1 worm cellular context compared by ENCODE assay signal in the genomic region with DNA sequence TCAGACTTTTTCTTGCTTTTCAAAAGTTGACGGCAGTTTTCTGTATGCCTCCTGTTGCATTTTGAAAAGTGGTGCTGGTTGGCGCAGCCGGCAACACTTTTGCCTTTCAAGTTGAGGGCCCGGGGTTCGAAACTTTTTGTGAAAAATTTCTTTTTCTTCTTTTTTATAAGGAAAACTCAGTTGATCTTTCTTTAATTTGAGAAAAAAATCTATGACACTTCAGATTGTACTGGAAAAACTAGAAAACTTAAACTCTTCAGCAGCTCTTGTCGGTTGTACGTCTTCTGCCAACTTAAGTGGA.
TF ChIP-seq lines count a peak whose summit lies in the region.

No protein-coding gene starts in this region.

TF ChIP-seq in whole organism, young adult, 124 proteins besides CTCF, POLR2A, EP300 and RAD21 (continued from another document):
- no peak for TF ChIP-seq nfya-1 (tag; optimal IDR thresholded peaks at IDR 0.05; lab: Kevin White, UChicago; ENCODE audit: borderline replicate concordance, insufficient read depth)
- no peak for TF ChIP-seq dpl-1 (GFP tag; optimal IDR thresholded peaks at IDR 0.05; lab: Kevin White, UChicago)
- no peak for TF ChIP-seq attf-3 (GFP tag; conservative IDR thresholded peaks at IDR 0.05; lab: Robert Waterston, UW)
- no peak for TF ChIP-seq ccch-3 (GFP tag; optimal IDR thresholded peaks at IDR 0.05; lab: Kevin White, UChicago)
- no peak for TF ChIP-seq B0035.1 (tag; optimal IDR thresholded peaks at IDR 0.05; lab: Kevin White, UChicago)
- TF ChIP-seq Y56A3A.18 (GFP tag; IDR thresholded peaks at IDR 0.05; lab: Robert Waterston, UW) = 0 out of 2 replicates have a peak, but pooled peaks have one; percentile 8
- no peak for TF ChIP-seq repo-1 (tag; optimal IDR thresholded peaks at IDR 0.05; lab: Kevin White, UChicago)
- peak; percentile 87 for TF ChIP-seq ztf-25 (GFP tag; IDR thresholded peaks at IDR 0.05; lab: Robert Waterston, UW)
- peak; percentile 30 to 79 for TF ChIP-seq rec-8 (tag; optimal IDR thresholded peaks at IDR 0.05; lab: Kevin White, UChicago)
- peak; percentile 16 for TF ChIP-seq lsl-1 (GFP tag; optimal IDR thresholded peaks at IDR 0.05; lab: Kevin White, UChicago)
- TF ChIP-seq mxl-1 (tag; optimal IDR thresholded peaks at IDR 0.05; lab: Kevin White, UChicago) = peak; percentile 68
- no peak for TF ChIP-seq F55B11.4 (tag; optimal IDR thresholded peaks at IDR 0.05; lab: Kevin White, UChicago; ENCODE audit: borderline replicate concordance, insufficient read depth)
- no peak for TF ChIP-seq nhr-27 (tag; optimal IDR thresholded peaks at IDR 0.05; lab: Kevin White, UChicago)
- peak; percentile 36; the same call in 1 of the 2 replicates for TF ChIP-seq hmg-1.2 (GFP tag; IDR thresholded peaks at IDR 0.05; lab: Robert Waterston, UW)
- TF ChIP-seq ama-1 (optimal IDR thresholded peaks at IDR 0.05; lab: Kevin White, UChicago) = no peak
- peak; percentile 3 to 91 for TF ChIP-seq ama-1 (GFP tag; optimal IDR thresholded peaks at IDR 0.05; lab: Kevin White, UChicago)
- no peak for TF ChIP-seq snpc-1.3 (tag; optimal IDR thresholded peaks at IDR 0.05; lab: Kevin White, UChicago; ENCODE audit: insufficient read depth)
- peak; percentile 6 for TF ChIP-seq atf-7 (tag; optimal IDR thresholded peaks at IDR 0.05; lab: Kevin White, UChicago)
- no peak for TF ChIP-seq somi-1 (GFP tag; optimal IDR thresholded peaks at IDR 0.05; lab: Kevin White, UChicago)
- no peak for TF ChIP-seq gei-17 (GFP tag; optimal IDR thresholded peaks at IDR 0.05; lab: Kevin White, UChicago)
- peak; percentile 98 for TF ChIP-seq tbp1 (GFP tag; optimal IDR thresholded peaks at IDR 0.05; lab: Kevin White, UChicago)
- TF ChIP-seq ekl-4 (GFP tag; IDR thresholded peaks at IDR 0.05; lab: Robert Waterston, UW) = no peak
- no peak for TF ChIP-seq efl-1 (GFP tag; optimal IDR thresholded peaks at IDR 0.05; lab: Kevin White, UChicago)
- TF ChIP-seq lin-54 (GFP tag; optimal IDR thresholded peaks at IDR 0.05; lab: Kevin White, UChicago) = peak; percentile 50
- TF ChIP-seq Y67H2A.10 (GFP tag; conservative IDR thresholded peaks at IDR 0.05; lab: Robert Waterston, UW) = no peak
- TF ChIP-seq die-1 (tag; optimal IDR thresholded peaks at IDR 0.05; lab: Kevin White, UChicago) = peak; percentile 94
- TF ChIP-seq hrde-1 (tag; optimal IDR thresholded peaks at IDR 0.05; lab: Kevin White, UChicago; ENCODE audit: borderline replicate concordance) = peak; percentile 24
- no peak for TF ChIP-seq mcd-1 (GFP tag; IDR thresholded peaks at IDR 0.05; lab: Robert Waterston, UW)
- TF ChIP-seq nhr-120 (GFP tag; IDR thresholded peaks at IDR 0.05; lab: Robert Waterston, UW) = no peak
- TF ChIP-seq ZK185.1 (tag; optimal IDR thresholded peaks at IDR 0.05; lab: Kevin White, UChicago; ENCODE audit: poor library complexity, severe bottlenecking) = no peak
- no peak for TF ChIP-seq Y53G8AR.9 (GFP tag; conservative IDR thresholded peaks at IDR 0.05; lab: Robert Waterston, UW)
- TF ChIP-seq zim-3 (tag; optimal IDR thresholded peaks at IDR 0.05; lab: Kevin White, UChicago) = peak; percentile 16
- TF ChIP-seq tlf-1 (GFP tag; optimal IDR thresholded peaks at IDR 0.05; lab: Kevin White, UChicago) = peak; percentile 16
- no peak for TF ChIP-seq ztf-3 (GFP tag; optimal IDR thresholded peaks at IDR 0.05; lab: Kevin White, UChicago)
- no peak for TF ChIP-seq ceh-58 (GFP tag; IDR thresholded peaks at IDR 0.05; lab: Robert Waterston, UW)
- peak; percentile 24 for TF ChIP-seq snpc-4 (GFP tag; optimal IDR thresholded peaks at IDR 0.05; lab: Kevin White, UChicago)
- TF ChIP-seq snpc-4 (tag; optimal IDR thresholded peaks at IDR 0.05; lab: Kevin White, UChicago) = peak in 1 of 4 experiments; percentile 7
- no peak for TF ChIP-seq snpc-1.1 (tag; optimal IDR thresholded peaks at IDR 0.05; lab: Kevin White, UChicago; ENCODE audit: insufficient read depth)
- TF ChIP-seq K12H6.12 (tag; optimal IDR thresholded peaks at IDR 0.05; lab: Kevin White, UChicago) = no peak
- no peak for TF ChIP-seq sdz-38 (tag; optimal IDR thresholded peaks at IDR 0.05; lab: Kevin White, UChicago)
- TF ChIP-seq attf-6 (GFP tag; IDR thresholded peaks at IDR 0.05; lab: Robert Waterston, UW) = no peak
- no peak for TF ChIP-seq nhr-80 (tag; optimal IDR thresholded peaks at IDR 0.05; lab: Kevin White, UChicago)
- no peak for TF ChIP-seq C06A6.2 (GFP tag; conservative IDR thresholded peaks at IDR 0.05; lab: Robert Waterston, UW)
- TF ChIP-seq chd-7 (tag; optimal IDR thresholded peaks at IDR 0.05; lab: Kevin White, UChicago) = no peak
- TF ChIP-seq aptf-3 (GFP tag; IDR thresholded peaks at IDR 0.05; lab: Robert Waterston, UW) = no peak
- TF ChIP-seq nfya-2 (GFP tag; IDR thresholded peaks at IDR 0.05; lab: Robert Waterston, UW) = no peak
- no peak for TF ChIP-seq F39B2.1 (GFP tag; IDR thresholded peaks at IDR 0.05; lab: Robert Waterston, UW)
- no peak for TF ChIP-seq sea-2 (GFP tag; IDR thresholded peaks at IDR 0.05; lab: Robert Waterston, UW)
- peak; percentile 68 for TF ChIP-seq nhr-90 (tag; optimal IDR thresholded peaks at IDR 0.05; lab: Kevin White, UChicago)
- no peak for TF ChIP-seq akir-1 (GFP tag; optimal IDR thresholded peaks at IDR 0.05; lab: Kevin White, UChicago)
- no peak for TF ChIP-seq F23B12.7 (tag; optimal IDR thresholded peaks at IDR 0.05; lab: Kevin White, UChicago; ENCODE audit: insufficient read depth)
- peak; percentile 56 for TF ChIP-seq athp-1 (tag; optimal IDR thresholded peaks at IDR 0.05; lab: Kevin White, UChicago)
- TF ChIP-seq F33H1.4 (GFP tag; IDR thresholded peaks at IDR 0.05; lab: Robert Waterston, UW) = 0 out of 2 replicates have a peak, but pooled peaks have one; percentile 18
- TF ChIP-seq F52B5.7 (tag; optimal IDR thresholded peaks at IDR 0.05; lab: Kevin White, UChicago) = peak; percentile 71
- peak; percentile 25 for TF ChIP-seq ztf-26 (tag; optimal IDR thresholded peaks at IDR 0.05; lab: Kevin White, UChicago)
- no peak for TF ChIP-seq rcor-1 (GFP tag; IDR thresholded peaks at IDR 0.05; lab: Robert Waterston, UW)
- TF ChIP-seq Y79H2A.3 (GFP tag; conservative IDR thresholded peaks at IDR 0.05; lab: Robert Waterston, UW) = 0 out of 2 replicates have a peak, but pooled peaks have one; percentile 62
- TF ChIP-seq F57A8.1 (GFP tag; optimal IDR thresholded peaks at IDR 0.05; lab: Kevin White, UChicago) = no peak
- no peak for TF ChIP-seq Y95B8A.8 (GFP tag; IDR thresholded peaks at IDR 0.05; lab: Robert Waterston, UW)
- TF ChIP-seq let-526 (GFP tag; IDR thresholded peaks at IDR 0.05; lab: Robert Waterston, UW) = no peak
- no peak for TF ChIP-seq ztf-22 (GFP tag; optimal IDR thresholded peaks at IDR 0.05; lab: Kevin White, UChicago)
- TF ChIP-seq mel-28 (tag; optimal IDR thresholded peaks at IDR 0.05; lab: Kevin White, UChicago; ENCODE audit: borderline replicate concordance) = no peak
- peak; percentile 50; the same call in 1 of the 2 replicates for TF ChIP-seq egl-44 (GFP tag; IDR thresholded peaks at IDR 0.05; lab: Robert Waterston, UW)
- peak; percentile 48; the same call in 1 of the 2 replicates for TF ChIP-seq pbrm-1 (GFP tag; IDR thresholded peaks at IDR 0.05; lab: Robert Waterston, UW)
- TF ChIP-seq aptf-2 (GFP tag; conservative IDR thresholded peaks at IDR 0.05; lab: Robert Waterston, UW) = no peak
- TF ChIP-seq mes-4 (tag; optimal IDR thresholded peaks at IDR 0.05; lab: Kevin White, UChicago) = no peak
- TF ChIP-seq madf-8 (GFP tag; conservative IDR thresholded peaks at IDR 0.05; lab: Robert Waterston, UW) = no peak
- TF ChIP-seq B0336.3 (GFP tag; IDR thresholded peaks at IDR 0.05; lab: Robert Waterston, UW) = no peak
- TF ChIP-seq hlh-12 (tag; optimal IDR thresholded peaks at IDR 0.05; lab: Kevin White, UChicago) = no peak
- TF ChIP-seq C17E4.6 (GFP tag; IDR thresholded peaks at IDR 0.05; lab: Robert Waterston, UW) = no peak; the same call in 1 of the 2 replicates
- TF ChIP-seq lin-35 (GFP tag; optimal IDR thresholded peaks at IDR 0.05; lab: Kevin White, UChicago) = no peak
- TF ChIP-seq nfyb-1 (GFP tag; IDR thresholded peaks at IDR 0.05; lab: Robert Waterston, UW) = 0 out of 2 replicates have a peak, but pooled peaks have one; percentile 19
- peak; percentile 38; the same call in 1 of the 2 replicates for TF ChIP-seq dox-1 (GFP tag; IDR thresholded peaks at IDR 0.05; lab: Robert Waterston, UW)
- peak; percentile 7 to 38 for TF ChIP-seq let-607 (tag; optimal IDR thresholded peaks at IDR 0.05; lab: Kevin White, UChicago)
- no peak for TF ChIP-seq F57C9.4 (tag; optimal IDR thresholded peaks at IDR 0.05; lab: Kevin White, UChicago)
- no peak for TF ChIP-seq Y53F4B.3 (GFP tag; IDR thresholded peaks at IDR 0.05; lab: Robert Waterston, UW)
- TF ChIP-seq F49E8.2 (tag; optimal IDR thresholded peaks at IDR 0.05; lab: Kevin White, UChicago; ENCODE audit: insufficient read depth) = no peak
